Fruit fly (Drosophila melanogaster) whole organism, embryonic: ENCODE results near the gene me31B.

Experiments
- Bgb ChIP-seq: fragments of 200-800 bp; sonication (Bioruptor generic); IDR thresholded peaks from 2 replicates; pipeline ENCODE4 v1.3.6; 2022; ENCODE audit warnings: missing biosample characterization, missing genetic modification characterization; ENCODE audit not compliant: partially characterized antibody
- CG11695 ChIP-seq: fragments of 200-800 bp; sonication (Bioruptor generic); IDR thresholded peaks from 3 replicates; pipeline ENCODE4 v1.3.6; 2022; ENCODE audit warnings: missing biosample characterization, missing genetic modification characterization
- CG11723 ChIP-seq: fragments of 200-800 bp; sonication (Bioruptor generic); optimal IDR thresholded peaks from 2 replicates; lab custom pipeline; 2017; ENCODE audit warnings: missing biosample characterization, mild to moderate bottlenecking, missing genetic modification characterization
- CG12659 ChIP-seq: fragments of 200-800 bp; sonication (Bioruptor generic); optimal IDR thresholded peaks from 3 replicates; lab custom pipeline; 2017; ENCODE audit warnings: mild to moderate bottlenecking, missing biosample characterization, missing genetic modification reagents, missing genetic modification characterization
- CG13287 ChIP-seq: fragments of 200-800 bp; sonication (Bioruptor generic); IDR thresholded peaks from 2 replicates; pipeline ENCODE4 v1.3.6; 2022; ENCODE audit warnings: missing biosample characterization, missing genetic modification characterization; ENCODE audit not compliant: partially characterized antibody
- CG14860 ChIP-seq: fragments of 200-800 bp; sonication (Bioruptor generic); IDR thresholded peaks from 3 replicates; pipeline ENCODE4 v1.3.6; 2022; ENCODE audit warnings: missing biosample characterization, missing genetic modification characterization; ENCODE audit not compliant: partially characterized antibody
- CG15269 ChIP-seq: fragments of 200-800 bp; sonication (Bioruptor generic); optimal IDR thresholded peaks from 2 replicates; lab custom pipeline; 2018; ENCODE audit warnings: missing biosample characterization, mild to moderate bottlenecking, missing genetic modification characterization, moderate library complexity
- CG17186 ChIP-seq: fragments of 200-800 bp; sonication (Bioruptor generic); optimal IDR thresholded peaks from 3 replicates; lab custom pipeline; 2017; ENCODE audit warnings: missing biosample characterization, missing genetic modification reagents, missing genetic modification characterization
- CG17802 ChIP-seq: fragments of 200-800 bp; sonication (Bioruptor generic); optimal IDR thresholded peaks from 2 replicates; lab custom pipeline; 2018; ENCODE audit warnings: missing biosample characterization, mild to moderate bottlenecking, missing genetic modification characterization, moderate library complexity
- CG1832 ChIP-seq: fragments of 200-800 bp; sonication (Bioruptor generic); optimal IDR thresholded peaks from 2 replicates; lab custom pipeline; 2017; ENCODE audit warnings: missing biosample characterization, mild to moderate bottlenecking, missing genetic modification characterization, inconsistent platforms
- CG2129 ChIP-seq: fragments of 200-800 bp; sonication (Bioruptor generic); IDR thresholded peaks from 2 replicates; pipeline ENCODE4 v1.3.6; 2022; ENCODE audit warnings: missing biosample characterization, missing genetic modification characterization; ENCODE audit not compliant: partially characterized antibody
- CG2199 ChIP-seq: fragments of 200-800 bp; sonication (Bioruptor generic); IDR thresholded peaks from 3 replicates; pipeline ENCODE4 v1.3.6; 2022; ENCODE audit warnings: missing biosample characterization, missing genetic modification characterization
- CG30020 ChIP-seq: fragments of 200-800 bp; optimal IDR thresholded peaks from 2 replicates; lab custom pipeline; 2019; ENCODE audit warnings: missing biosample characterization, mild to moderate bottlenecking, missing genetic modification characterization, moderate library complexity
- CG34224 ChIP-seq: fragments of 200-800 bp; sonication (Bioruptor generic); IDR thresholded peaks from 3 replicates; pipeline ENCODE4 v1.3.6; 2022; ENCODE audit warnings: missing biosample characterization, missing genetic modification characterization; ENCODE audit not compliant: partially characterized antibody
- CG34422 ChIP-seq: fragments of 200-800 bp; sonication (Bioruptor generic); IDR thresholded peaks from 3 replicates; pipeline ENCODE4 v1.3.6; 2022; ENCODE audit warnings: missing biosample characterization, missing genetic modification characterization
- CG3847 ChIP-seq: fragments of 200-800 bp; sonication (Bioruptor generic); IDR thresholded peaks from 2 replicates; pipeline ENCODE4 v1.3.6; 2022; ENCODE audit warnings: missing biosample characterization, missing genetic modification characterization
- CG4730 ChIP-seq: fragments of 200-800 bp; sonication (Bioruptor generic); IDR thresholded peaks from 2 replicates; pipeline ENCODE4 v1.3.6; 2022; ENCODE audit warnings: missing biosample characterization, missing genetic modification characterization
- CG7556 ChIP-seq: fragments of 200-800 bp; sonication (Bioruptor generic); optimal IDR thresholded peaks from 2 replicates; lab custom pipeline; 2017; ENCODE audit warnings: missing biosample characterization, mild to moderate bottlenecking, missing genetic modification characterization
- CG7928 ChIP-seq: fragments of 200-800 bp; sonication (Bioruptor generic); optimal IDR thresholded peaks from 2 replicates; lab custom pipeline; 2017; ENCODE audit warnings: missing biosample characterization, mild to moderate bottlenecking, missing genetic modification characterization
- D19A ChIP-seq: fragments of 200-800 bp; optimal IDR thresholded peaks from 3 replicates; lab custom pipeline; 2019; ENCODE audit warnings: missing biosample characterization, mild to moderate bottlenecking, missing genetic modification characterization, moderate library complexity
- Doc2 ChIP-seq: fragments of 200-800 bp; sonication (Bioruptor generic); IDR thresholded peaks from 2 replicates; pipeline ENCODE4 v1.3.6; 2022; ENCODE audit warnings: missing biosample characterization, missing genetic modification characterization
- Doc3 ChIP-seq: fragments of 200-800 bp; sonication (Bioruptor generic); IDR thresholded peaks from 3 replicates; pipeline ENCODE4 v1.3.6; 2022; ENCODE audit warnings: missing biosample characterization, missing genetic modification characterization; ENCODE audit not compliant: partially characterized antibody
- E2f2 ChIP-seq: fragments of 200-800 bp; sonication (Bioruptor generic); IDR thresholded peaks from 2 replicates; pipeline ENCODE4 v1.3.6; 2022; ENCODE audit warnings: missing biosample characterization, missing genetic modification characterization
- Ets97D ChIP-seq: fragments of 200-800 bp; sonication (Bioruptor generic); optimal IDR thresholded peaks from 3 replicates; lab custom pipeline; 2016; ENCODE audit warnings: missing biosample characterization, missing genetic modification characterization
- MBD-R2 ChIP-seq: fragments of 200-800 bp; sonication (Bioruptor generic); IDR thresholded peaks from 2 replicates; pipeline ENCODE4 v1.3.6; 2022; ENCODE audit warnings: missing biosample characterization, missing genetic modification characterization
- MESR4 ChIP-seq: fragments of 200-800 bp; sonication (Bioruptor generic); optimal IDR thresholded peaks from 2 replicates; lab custom pipeline; 2018; ENCODE audit warnings: missing biosample characterization, mild to moderate bottlenecking, missing genetic modification characterization, moderate library complexity
- Mad ChIP-seq: fragments of 200-800 bp; sonication (Bioruptor generic); optimal IDR thresholded peaks from 2 replicates; lab custom pipeline; 2016; ENCODE audit warnings: missing biosample characterization, missing genetic modification characterization
- NC2α ChIP-seq: fragments of 200-800 bp; sonication (Bioruptor generic); optimal IDR thresholded peaks from 2 replicates; lab custom pipeline; 2016; ENCODE audit warnings: missing biosample characterization, missing genetic modification characterization
- Xbp1 ChIP-seq: fragments of 200-800 bp; sonication (Bioruptor generic); optimal IDR thresholded peaks from 3 replicates; lab custom pipeline; 2016; ENCODE audit warnings: missing biosample characterization, mild to moderate bottlenecking, missing genetic modification characterization
- bcd ChIP-seq: fragments of 200-800 bp; sonication (Bioruptor generic); optimal IDR thresholded peaks from 2 replicates; lab custom pipeline; 2017; ENCODE audit warnings: missing biosample characterization, mild to moderate bottlenecking, missing genetic modification characterization
- chif ChIP-seq, 2 experiments: fragments of 200-800 bp; sonication (Bioruptor generic); optimal IDR thresholded peaks; 3 replicates each; lab custom pipeline; 2016; ENCODE audit warnings: missing biosample characterization in 2 of 2, missing genetic modification characterization in 2 of 2
- chinmo ChIP-seq: fragments of 200-800 bp; sonication (Bioruptor generic); IDR thresholded peaks from 4 replicates; pipeline ENCODE4 v1.3.6; 2022; ENCODE audit warnings: missing biosample characterization, missing genetic modification characterization; ENCODE audit not compliant: partially characterized antibody
- cwo ChIP-seq: fragments of 200-800 bp; sonication (Bioruptor generic); optimal IDR thresholded peaks from 3 replicates; lab custom pipeline; 2017; ENCODE audit warnings: missing biosample characterization, missing genetic modification characterization, mild to moderate bottlenecking, moderate library complexity, missing genetic modification reagents
- exex ChIP-seq: fragments of 200-800 bp; sonication (Bioruptor generic); optimal IDR thresholded peaks from 4 replicates; lab custom pipeline; 2018; ENCODE audit warnings: missing biosample characterization, mild to moderate bottlenecking, missing genetic modification characterization, moderate library complexity
- grn ChIP-seq: fragments of 200-800 bp; sonication (Bioruptor generic); optimal IDR thresholded peaks from 3 replicates; lab custom pipeline; 2017; ENCODE audit warnings: missing biosample characterization, missing genetic modification characterization
- hb ChIP-seq: fragments of 200-800 bp; sonication (Bioruptor generic); IDR thresholded peaks from 3 replicates; pipeline ENCODE4 v1.3.6; 2022; ENCODE audit warnings: missing biosample characterization, missing genetic modification characterization; ENCODE audit not compliant: partially characterized antibody
- kah ChIP-seq: fragments of 200-800 bp; sonication (Bioruptor generic); optimal IDR thresholded peaks from 2 replicates; lab custom pipeline; 2018; ENCODE audit warnings: missing biosample characterization, mild to moderate bottlenecking, missing genetic modification characterization
- lmd ChIP-seq: fragments of 200-800 bp; sonication (Bioruptor generic); IDR thresholded peaks from 2 replicates; pipeline ENCODE4 v1.3.6; 2022; ENCODE audit warnings: missing biosample characterization, missing genetic modification characterization
- nmo ChIP-seq: fragments of 200-800 bp; sonication (Bioruptor generic); optimal IDR thresholded peaks from 2 replicates; lab custom pipeline; 2018; ENCODE audit warnings: missing biosample characterization, mild to moderate bottlenecking, missing genetic modification characterization, moderate library complexity
- nom ChIP-seq: fragments of 200-800 bp; sonication (Bioruptor generic); optimal IDR thresholded peaks from 2 replicates; lab custom pipeline; 2017; ENCODE audit warnings: missing biosample characterization, missing genetic modification characterization, mild to moderate bottlenecking, moderate library complexity, missing genetic modification reagents
- pb ChIP-seq: fragments of 200-800 bp; sonication (Bioruptor generic); optimal IDR thresholded peaks from 3 replicates; lab custom pipeline; 2016; ENCODE audit warnings: missing biosample characterization, missing genetic modification characterization
- pros ChIP-seq: fragments of 200-800 bp; sonication (Bioruptor generic); optimal IDR thresholded peaks from 3 replicates; lab custom pipeline; 2019; ENCODE audit warnings: missing biosample characterization, mild to moderate bottlenecking, missing genetic modification characterization, moderate library complexity
- run ChIP-seq: fragments of 200-800 bp; sonication (Bioruptor generic); optimal IDR thresholded peaks from 3 replicates; lab custom pipeline; 2018; ENCODE audit warnings: missing biosample characterization, mild to moderate bottlenecking, missing genetic modification characterization
- sna ChIP-seq: fragments of 200-800 bp; sonication (Bioruptor generic); IDR thresholded peaks from 2 replicates; pipeline ENCODE4 v1.3.6; 2022; ENCODE audit warnings: missing biosample characterization, missing genetic modification characterization; ENCODE audit not compliant: partially characterized antibody
- tin ChIP-seq: fragments of 200-800 bp; sonication (Bioruptor generic); optimal IDR thresholded peaks from 3 replicates; lab custom pipeline; 2016; ENCODE audit warnings: missing biosample characterization, missing genetic modification characterization
- vnd ChIP-seq: fragments of 200-800 bp; sonication (Bioruptor generic); IDR thresholded peaks from 3 replicates; pipeline ENCODE4 v1.3.6; 2022; ENCODE audit warnings: missing biosample characterization, missing genetic modification characterization; ENCODE audit not compliant: partially characterized antibody
- zen ChIP-seq: fragments of 200-800 bp; sonication (Bioruptor generic); optimal IDR thresholded peaks from 3 replicates; lab custom pipeline; 2018; ENCODE audit warnings: missing biosample characterization, mild to moderate bottlenecking, missing genetic modification characterization, moderate library complexity

Gene me31B

DNA sequence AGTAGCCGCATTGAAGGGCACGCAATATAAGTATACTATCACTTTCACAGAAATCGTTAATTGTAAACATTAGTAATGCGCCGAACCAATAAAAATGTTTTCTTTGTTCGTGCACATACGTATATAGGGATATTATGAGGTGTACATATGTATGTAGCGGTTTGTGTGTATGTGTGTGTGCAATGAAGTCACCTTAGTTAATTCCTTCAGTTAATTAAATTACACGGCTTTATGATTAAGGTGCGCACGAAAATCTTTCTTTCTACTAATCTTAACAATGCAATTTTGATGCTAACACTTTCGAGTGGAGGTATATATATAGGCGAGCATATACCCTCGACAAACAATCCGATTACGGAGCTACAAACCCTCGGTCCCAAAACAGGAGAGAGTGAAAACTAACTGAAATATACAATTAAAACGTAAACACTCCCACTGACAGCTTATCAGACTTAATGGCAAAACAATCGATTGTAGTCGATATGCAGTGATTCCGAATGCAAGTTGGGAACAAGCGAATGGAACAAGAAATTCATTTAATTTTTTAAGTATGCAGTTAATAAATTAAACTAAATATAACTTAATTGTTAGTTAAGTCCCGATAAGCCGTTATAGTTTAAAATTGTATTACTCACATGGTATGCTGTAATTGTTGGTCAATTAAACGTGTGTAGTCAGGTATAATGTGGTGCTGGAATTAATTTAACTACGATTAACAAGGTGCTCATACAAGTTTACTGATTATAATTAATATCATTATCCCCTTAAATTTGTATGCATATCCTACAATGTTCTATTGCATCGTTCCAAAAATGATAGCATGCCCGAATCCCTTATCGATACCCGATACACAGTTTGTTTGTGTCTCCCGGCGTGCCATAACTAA lies 18.4 kb upstream of the me31B start, which contains the start of the genes Npc1a and Prosalpha6 (continued):
- 0 out of 3 replicates have a peak, but pooled peaks have one; percentile 28 for TF ChIP-seq Doc3 (GFP tag; lab: Robert Waterston, UW)
- peak; percentile 15 for TF ChIP-seq Xbp1 (GFP tag; lab: Kevin White, UChicago)
- TF ChIP-seq Ets97D (GFP tag; lab: Kevin White, UChicago), result peak; percentile 68
- TF ChIP-seq run, result no peak
- no peak for TF ChIP-seq CG15269 (tag; lab: Kevin White, UChicago)
- TF ChIP-seq pb, result no peak
- no peak for TF ChIP-seq Doc2 (GFP tag; lab: Robert Waterston, UW)
- TF ChIP-seq vnd (GFP tag; lab: Robert Waterston, UW), result peak; percentile 59; the same call in 1 of the 3 replicates
- TF ChIP-seq CG17802, result peak; percentile 25
- no peak for TF ChIP-seq CG3847
- peak; percentile 70 for TF ChIP-seq zen (tag; lab: Kevin White, UChicago)
- TF ChIP-seq Bgb (GFP tag; lab: Robert Waterston, UW), result peak; percentile 62
- TF ChIP-seq chinmo (GFP tag; lab: Robert Waterston, UW), result no peak
- no peak for TF ChIP-seq CG7928 (GFP tag; lab: Kevin White, UChicago)
- TF ChIP-seq nmo (GFP tag; lab: Kevin White, UChicago), result peak; percentile 72
- peak; percentile 12 for TF ChIP-seq CG17186 (GFP tag; lab: Kevin White, UChicago)
- no peak for TF ChIP-seq pros (GFP tag; lab: Kevin White, UChicago)
- TF ChIP-seq D19A (tag; lab: Kevin White, UChicago), result no peak
- TF ChIP-seq CG7556 (GFP tag; lab: Kevin White, UChicago), result no peak
- peak; percentile 50; the same call in 1 of the 3 replicates for TF ChIP-seq CG14860
- no peak for TF ChIP-seq CG4730 (GFP tag; lab: Robert Waterston, UW)
- no peak for TF ChIP-seq CG2199
- no peak for TF ChIP-seq tin (GFP tag; lab: Kevin White, UChicago)
- peak; percentile 63 for TF ChIP-seq CG12659 (GFP tag; lab: Kevin White, UChicago)
- TF ChIP-seq CG11695, result no peak
- peak; percentile 25 for TF ChIP-seq NC2α
- TF ChIP-seq kah, result peak; percentile 2
- TF ChIP-seq CG30020 (tag; lab: Kevin White, UChicago), result peak; percentile 99
- peak; percentile 31 for TF ChIP-seq exex (tag; lab: Kevin White, UChicago)
- peak; percentile 62 for TF ChIP-seq CG13287 (GFP tag; lab: Robert Waterston, UW)
- peak; percentile 30 for TF ChIP-seq Mad (GFP tag; lab: Kevin White, UChicago)

DNA sequence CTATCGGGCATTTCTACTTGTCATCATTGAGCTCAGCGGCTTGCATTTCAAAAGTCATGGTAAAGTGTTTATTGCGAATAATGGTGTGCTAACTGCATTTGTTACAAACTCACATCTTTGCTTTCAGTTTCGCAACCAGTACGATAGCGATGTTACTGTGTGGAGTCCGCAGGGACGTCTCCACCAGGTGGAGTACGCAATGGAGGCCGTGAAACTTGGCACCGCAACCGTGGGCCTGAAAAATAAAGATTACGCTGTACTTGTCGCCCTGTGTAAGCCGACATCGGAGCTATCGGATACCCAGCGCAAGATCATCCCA lies 17.8 kb upstream of the me31B start:
- TF ChIP-seq cwo (GFP tag; lab: Kevin White, UChicago) (no peak), MESR4 (GFP tag; lab: Kevin White, UChicago) (peak; percentile 58), CG34224 (peak; percentile 43; the same call in 2 of the 3 replicates), chinmo (GFP tag; lab: Robert Waterston, UW) (0 out of 4 replicates have a peak, but pooled peaks have one; percentile 36), bcd (no peak), CG34422 (GFP tag; lab: Robert Waterston, UW) (0 out of 3 replicates have a peak, but pooled peaks have one; percentile 46), CG11723 (peak; percentile 55), grn (GFP tag; lab: Kevin White, UChicago) (no peak), MBD-R2 (GFP tag; lab: Robert Waterston, UW) (peak; percentile 71), chif (GFP tag; optimal IDR thresholded peaks at IDR 0.05; lab: Kevin White, UChicago) (no peak), nom (GFP tag; lab: Kevin White, UChicago) (peak; percentile 5), hb (GFP tag; lab: Robert Waterston, UW) (peak; percentile 6; the same call in 2 of the 3 replicates), sna (GFP tag; lab: Robert Waterston, UW) (0 out of 2 replicates have a peak, but pooled peaks have one; percentile 3), lmd (GFP tag; lab: Robert Waterston, UW) (no peak), CG1832 (no peak), E2f2 (GFP tag; lab: Robert Waterston, UW) (peak; percentile 25; the same call in 1 of the 2 replicates), CG2129 (GFP tag; lab: Robert Waterston, UW) (peak; percentile 15; the same call in 1 of the 2 replicates)
